Fruit fly (Drosophila melanogaster) whole organism, embryonic: ENCODE measurements around the gene lectin-28C.
A peak's percentile ranks its signal among the peaks of the same experiment; 100 is the strongest.

Experiments used
- CG11504 ChIP-seq: fragments of 200-800 bp; sonication (Bioruptor generic); optimal IDR thresholded peaks from 3 replicates; lab custom pipeline; 2019; ENCODE audit warnings: missing biosample characterization, mild to moderate bottlenecking, missing genetic modification characterization, moderate library complexity
- CG12659 ChIP-seq: fragments of 200-800 bp; sonication (Bioruptor generic); optimal IDR thresholded peaks from 3 replicates; lab custom pipeline; 2017; ENCODE audit warnings: mild to moderate bottlenecking, missing biosample characterization, missing genetic modification reagents, missing genetic modification characterization
- CG18599 ChIP-seq: fragments of 200-800 bp; sonication (Bioruptor generic); optimal IDR thresholded peaks from 3 replicates; lab custom pipeline; 2017; ENCODE audit warnings: missing biosample characterization, missing genetic modification characterization, mild to moderate bottlenecking, moderate library complexity, missing genetic modification reagents
- CG2116 ChIP-seq: fragments of 200-800 bp; sonication (Bioruptor generic); optimal IDR thresholded peaks from 3 replicates; lab custom pipeline; 2018; ENCODE audit warnings: missing biosample characterization, mild to moderate bottlenecking, missing genetic modification characterization
- CG34376 ChIP-seq: fragments of 200-800 bp; sonication (Bioruptor generic); optimal IDR thresholded peaks from 2 replicates; lab custom pipeline; 2018; ENCODE audit warnings: missing biosample characterization, mild to moderate bottlenecking, missing genetic modification characterization
- CG3995 ChIP-seq: fragments of 200-800 bp; sonication (Bioruptor generic); optimal IDR thresholded peaks from 3 replicates; lab custom pipeline; 2016; ENCODE audit warnings: missing biosample characterization, missing genetic modification characterization
- CG4404 ChIP-seq: fragments of 200-800 bp; sonication (Bioruptor generic); IDR thresholded peaks from 2 replicates; pipeline ENCODE4 v1.3.6; 2022; ENCODE audit warnings: missing biosample characterization, missing genetic modification characterization
- CG8765 ChIP-seq: fragments of 200-800 bp; sonication (Bioruptor generic); IDR thresholded peaks from 2 replicates; pipeline ENCODE4 v1.3.6; 2022; ENCODE audit warnings: missing biosample characterization, missing genetic modification characterization
- D19A ChIP-seq: fragments of 200-800 bp; optimal IDR thresholded peaks from 3 replicates; lab custom pipeline; 2019; ENCODE audit warnings: missing biosample characterization, mild to moderate bottlenecking, missing genetic modification characterization, moderate library complexity
- Drgx ChIP-seq: fragments of 200-800 bp; sonication (Bioruptor generic); IDR thresholded peaks from 2 replicates; pipeline ENCODE4 v1.3.6; 2022; ENCODE audit warnings: missing biosample characterization, missing genetic modification characterization
- Ets65A ChIP-seq: fragments of 200-800 bp; sonication (Bioruptor generic); peaks from one replicate; lab custom pipeline; 2016; ENCODE audit warnings: missing biosample characterization, missing genetic modification characterization
- Fer3 ChIP-seq: fragments of 200-800 bp; sonication (Bioruptor generic); optimal IDR thresholded peaks from 2 replicates; lab custom pipeline; 2018; ENCODE audit warnings: missing biosample characterization, mild to moderate bottlenecking, missing genetic modification characterization, moderate library complexity
- Lpt ChIP-seq: fragments of >200 bp; optimal IDR thresholded peaks from 2 replicates; lab custom pipeline; 2018; ENCODE audit warnings: missing biosample characterization, missing genetic modification characterization
- NC2β ChIP-seq: fragments of 200-800 bp; sonication (Bioruptor generic); optimal IDR thresholded peaks from 2 replicates; lab custom pipeline; 2016; ENCODE audit warnings: missing biosample characterization, missing genetic modification characterization
- NK7.1 ChIP-seq: fragments of 200-800 bp; sonication (Bioruptor generic); optimal IDR thresholded peaks from 3 replicates; lab custom pipeline; 2016; ENCODE audit warnings: missing biosample characterization, missing genetic modification characterization
- Ravus ChIP-seq: fragments of 200-800 bp; sonication (Bioruptor generic); IDR thresholded peaks from 2 replicates; pipeline ENCODE4 v1.3.6; 2022; ENCODE audit warnings: missing biosample characterization, missing genetic modification characterization
- Rx ChIP-seq: fragments of 200-800 bp; sonication (Bioruptor generic); IDR thresholded peaks from 2 replicates; pipeline ENCODE4 v1.3.6; 2022; ENCODE audit warnings: missing biosample characterization, missing genetic modification characterization
- Sox102F ChIP-seq: fragments of 200-800 bp; sonication (Bioruptor generic); optimal IDR thresholded peaks from 2 replicates; lab custom pipeline; 2018; ENCODE audit warnings: missing biosample characterization, mild to moderate bottlenecking, missing genetic modification characterization, moderate library complexity
- ase ChIP-seq: fragments of 200-800 bp; sonication (Bioruptor generic); IDR thresholded peaks from 3 replicates; pipeline ENCODE4 v1.3.6; 2022; ENCODE audit warnings: missing biosample characterization, missing genetic modification characterization
- bsh ChIP-seq, 2 experiments: fragments of 200-800 bp; sonication (Bioruptor generic); optimal IDR thresholded peaks; 2 replicates each; lab custom pipeline; 2017 to 2018; ENCODE audit warnings: mild to moderate bottlenecking in 2 of 2, missing biosample characterization in 2 of 2, missing genetic modification characterization in 2 of 2, moderate library complexity in 1 of 2
- ci ChIP-seq: fragments of 200-800 bp; sonication (Bioruptor generic); IDR thresholded peaks from 3 replicates; pipeline ENCODE4 v1.3.6; 2022; ENCODE audit warnings: missing biosample characterization, missing genetic modification characterization
- danr ChIP-seq: fragments of 200-800 bp; sonication (Bioruptor generic); IDR thresholded peaks from 2 replicates; pipeline ENCODE4 v1.3.6; 2022; ENCODE audit warnings: missing biosample characterization, missing genetic modification characterization
- dmrt99B ChIP-seq: fragments of 200-800 bp; sonication (Bioruptor generic); optimal IDR thresholded peaks from 2 replicates; lab custom pipeline; 2018; ENCODE audit warnings: missing biosample characterization, mild to moderate bottlenecking, missing genetic modification characterization, moderate library complexity
- fd64A ChIP-seq: fragments of 200-800 bp; sonication (Bioruptor generic); optimal IDR thresholded peaks from 3 replicates; lab custom pipeline; 2018; ENCODE audit warnings: missing biosample characterization, mild to moderate bottlenecking, missing genetic modification characterization
- fd96Cb ChIP-seq: fragments of 200-800 bp; sonication (Bioruptor generic); optimal IDR thresholded peaks from 2 replicates; lab custom pipeline; 2018; ENCODE audit warnings: missing biosample characterization, mild to moderate bottlenecking, missing genetic modification characterization, moderate library complexity
- gem ChIP-seq: fragments of 200-800 bp; sonication (Bioruptor generic); optimal IDR thresholded peaks from 2 replicates; lab custom pipeline; 2019; ENCODE audit warnings: missing biosample characterization, mild to moderate bottlenecking, missing genetic modification characterization, moderate library complexity
- gsb-n ChIP-seq: fragments of 200-800 bp; sonication (Bioruptor generic); optimal IDR thresholded peaks from 3 replicates; lab custom pipeline; 2018; ENCODE audit warnings: missing biosample characterization, mild to moderate bottlenecking, missing genetic modification characterization
- ham ChIP-seq: fragments of 200-800 bp; sonication (Bioruptor generic); IDR thresholded peaks from 2 replicates; pipeline ENCODE4 v1.3.6; 2022; ENCODE audit warnings: missing biosample characterization, missing genetic modification characterization
- lbe ChIP-seq: fragments of 200-800 bp; sonication (Bioruptor generic); optimal IDR thresholded peaks from 2 replicates; lab custom pipeline; 2016; ENCODE audit warnings: missing biosample characterization, mild to moderate bottlenecking, missing genetic modification characterization
- nom ChIP-seq: fragments of 200-800 bp; sonication (Bioruptor generic); optimal IDR thresholded peaks from 2 replicates; lab custom pipeline; 2017; ENCODE audit warnings: missing biosample characterization, missing genetic modification characterization, mild to moderate bottlenecking, moderate library complexity, missing genetic modification reagents
- pb ChIP-seq: fragments of 200-800 bp; sonication (Bioruptor generic); optimal IDR thresholded peaks from 3 replicates; lab custom pipeline; 2016; ENCODE audit warnings: missing biosample characterization, missing genetic modification characterization
- pho ChIP-seq: fragments of 200-800 bp; sonication (Bioruptor generic); optimal IDR thresholded peaks from 2 replicates; lab custom pipeline; 2016; ENCODE audit warnings: missing biosample characterization, missing genetic modification characterization
- prd ChIP-seq, 3 experiments: fragments of >200 bp in 2 of 3; fragments of 200-800 bp in 1 of 3; sonication (Bioruptor generic) in 1 of 3; optimal IDR thresholded peaks in 2 of 3; IDR thresholded peaks in 1 of 3; 2 replicates in 2 of 3; 3 replicates in 1 of 3; pipeline versions ENCODE4 v1.3.6 to Lab custom; 2017 to 2022; ENCODE audit warnings: missing biosample characterization in 1 of 3, missing genetic modification characterization in 1 of 3
- scrt ChIP-seq: fragments of 200-800 bp; sonication (Bioruptor generic); optimal IDR thresholded peaks from 2 replicates; lab custom pipeline; 2018; ENCODE audit warnings: missing biosample characterization, mild to moderate bottlenecking, missing genetic modification characterization, moderate library complexity
- sens ChIP-seq: fragments of 200-800 bp; sonication (Bioruptor generic); peaks from one replicate; lab custom pipeline; 2016; ENCODE audit warnings: missing biosample characterization, missing genetic modification characterization
- stc ChIP-seq: fragments of 200-800 bp; sonication (Bioruptor generic); IDR thresholded peaks from 2 replicates; pipeline ENCODE4 v1.3.6; 2022; ENCODE audit warnings: missing biosample characterization, missing genetic modification characterization
- zen ChIP-seq: fragments of 200-800 bp; sonication (Bioruptor generic); optimal IDR thresholded peaks from 3 replicates; lab custom pipeline; 2018; ENCODE audit warnings: missing biosample characterization, mild to moderate bottlenecking, missing genetic modification characterization, moderate library complexity

lectin-28C gene

DNA sequence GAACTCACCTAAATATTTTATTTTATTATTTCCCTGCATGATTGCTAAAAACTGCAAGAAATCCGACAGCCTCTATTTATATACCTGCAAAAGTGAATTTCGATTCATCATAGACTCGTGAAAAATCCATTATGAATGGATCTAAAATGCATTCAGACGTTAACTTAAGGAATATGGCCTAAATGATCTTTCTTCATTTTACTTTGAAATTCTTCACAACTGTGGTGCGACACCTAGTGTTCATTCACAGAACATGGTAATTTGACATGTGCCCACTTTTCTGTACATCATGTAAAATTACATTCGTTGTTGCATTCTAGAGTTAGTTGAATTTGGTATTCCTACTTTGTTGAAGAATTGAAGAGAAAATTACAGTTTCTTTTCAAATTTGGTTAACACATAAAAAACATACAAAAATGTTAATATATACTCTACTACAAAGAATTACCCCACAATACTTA lies 33.8 kb downstream of the lectin-28C start, which contains the start of gene Spn28Db (continued):
- no peak for TF ChIP-seq CG18599
- no peak for TF ChIP-seq Fer3 (tag; lab: Kevin White, UChicago)
- no peak for TF ChIP-seq Ravus (GFP tag; lab: Robert Waterston, UW)
- TF ChIP-seq CG8765: no peak
- TF ChIP-seq CG12659 (GFP tag; lab: Kevin White, UChicago): no peak
- TF ChIP-seq pho: peak; percentile 33
- peak; percentile 65 for TF ChIP-seq zen
- no peak for TF ChIP-seq scrt

DNA sequence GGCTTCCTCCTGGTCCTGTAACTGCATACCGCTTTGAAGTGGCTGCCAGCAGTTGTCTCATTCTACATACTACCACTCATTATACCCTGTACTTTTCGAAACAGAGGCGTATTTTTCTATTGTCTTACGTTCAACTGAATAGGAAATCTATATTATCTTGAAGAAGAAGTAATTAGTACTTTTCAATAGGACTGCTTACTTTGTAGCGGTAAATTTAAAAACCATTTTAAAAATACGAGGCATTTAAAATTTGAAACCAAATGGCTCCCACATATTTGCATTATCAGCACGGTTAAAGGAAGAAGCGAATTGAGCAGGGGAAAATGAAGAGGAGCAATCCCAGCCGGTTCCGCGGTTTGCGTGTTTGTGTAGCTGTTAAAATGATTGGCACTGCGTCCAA lies 40.4 kb downstream of the lectin-28C start:
- TF ChIP-seq Drgx (GFP tag; lab: Robert Waterston, UW): peak; percentile 44; the same call in 1 of the 2 replicates
- no peak for TF ChIP-seq CG4404 (GFP tag; lab: Robert Waterston, UW)

DNA sequence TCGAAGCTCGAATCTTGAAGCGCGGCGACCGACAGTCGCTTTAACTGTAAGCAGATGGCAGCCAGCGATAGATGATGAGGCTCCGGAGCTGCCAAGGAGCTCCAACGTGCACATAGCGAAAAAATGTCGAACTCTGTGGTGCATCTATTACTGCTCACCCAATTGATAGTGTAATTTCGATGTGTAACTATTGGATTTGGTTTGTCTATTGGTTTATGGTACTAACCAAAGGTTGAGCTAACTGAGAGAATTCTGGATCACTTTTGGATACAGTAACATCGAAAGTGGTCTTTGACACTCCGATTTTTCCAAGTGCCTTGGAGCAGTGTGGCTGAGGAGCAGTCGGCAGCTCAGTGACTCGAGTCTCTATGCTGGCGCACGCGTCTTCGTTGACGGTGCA lies 41.7 kb downstream of the lectin-28C start:
- TF ChIP-seq bsh (GFP tag; optimal IDR thresholded peaks at IDR 0.05; lab: Kevin White, UChicago) (peak in 1 of 2 experiments; percentile 72), NK7.1 (GFP tag; lab: Kevin White, UChicago) (no peak), nom (GFP tag; lab: Kevin White, UChicago) (peak; percentile 56), Ets65A (GFP tag; lab: Kevin White, UChicago) (peak; percentile 64), Drgx (GFP tag; lab: Robert Waterston, UW) (peak; percentile 82), CG2116 (GFP tag; lab: Kevin White, UChicago) (no peak)

DNA sequence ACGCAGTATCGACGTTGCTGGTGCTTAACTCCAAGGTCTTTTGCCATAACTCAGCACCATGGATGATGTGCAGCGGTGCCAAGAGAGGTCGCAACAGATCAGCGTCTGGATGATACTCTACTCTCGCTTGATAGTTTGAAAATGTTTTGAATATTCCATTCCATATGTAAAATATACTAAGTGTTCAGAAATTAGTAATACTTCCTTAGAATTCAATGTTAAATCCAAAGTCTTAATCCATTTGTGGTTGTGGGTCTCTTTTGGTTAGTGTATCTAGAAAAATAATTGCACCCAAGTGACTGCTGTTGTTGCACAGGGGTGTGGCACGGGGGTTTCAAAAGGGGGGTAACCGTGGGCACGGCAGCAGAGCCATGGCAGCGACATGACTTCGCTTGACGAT lies 42.2 kb downstream of the lectin-28C start:
- peak; percentile 63 for TF ChIP-seq Drgx (GFP tag; lab: Robert Waterston, UW)
- TF ChIP-seq ham (GFP tag; lab: Robert Waterston, UW): no peak

DNA sequence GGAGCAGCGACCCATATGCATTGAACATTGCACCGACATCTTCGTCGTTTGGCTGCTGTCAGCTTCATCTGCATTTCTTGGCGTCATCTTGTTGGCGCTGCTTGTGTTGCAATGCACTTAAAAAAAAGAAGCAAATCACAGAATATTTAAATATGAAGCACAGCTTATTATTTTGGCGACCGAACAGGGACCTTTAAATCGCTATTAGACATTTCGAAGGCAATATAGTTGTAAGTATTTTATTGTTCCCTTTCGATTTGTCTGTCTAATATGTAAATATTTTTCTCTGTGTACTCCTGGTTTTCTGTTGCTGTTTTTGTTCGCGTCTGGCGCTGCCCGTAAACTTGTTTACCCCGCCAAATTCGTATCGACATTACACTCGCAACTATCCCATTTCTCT lies 43.1 kb downstream of the lectin-28C start:
- TF ChIP-seq ase (GFP tag; lab: Robert Waterston, UW) (0 out of 3 replicates have a peak, but pooled peaks have one; percentile 30), CG11504 (tag; lab: Kevin White, UChicago) (peak; percentile 29), Rx (GFP tag; lab: Robert Waterston, UW) (0 out of 2 replicates have a peak, but pooled peaks have one; percentile 5), lbe (GFP tag; lab: Kevin White, UChicago) (peak; percentile 63), NC2β (GFP tag; lab: Kevin White, UChicago) (no peak), fd96Cb (peak; percentile 44), stc (GFP tag; lab: Robert Waterston, UW) (no peak), bsh (GFP tag; optimal IDR thresholded peaks at IDR 0.05; lab: Kevin White, UChicago) (peak in 1 of 2 experiments; percentile 93), Drgx (GFP tag; lab: Robert Waterston, UW) (peak; percentile 88), nom (GFP tag; lab: Kevin White, UChicago) (peak; percentile 94), gem (tag; lab: Kevin White, UChicago) (peak; percentile 13), dmrt99B (tag; lab: Kevin White, UChicago) (peak; percentile 48), D19A (tag; lab: Kevin White, UChicago) (no peak), danr (GFP tag; lab: Robert Waterston, UW) (no peak), pb (GFP tag; lab: Kevin White, UChicago) (no peak), sens (GFP tag; lab: Kevin White, UChicago) (peak; percentile 70), prd (optimal IDR thresholded peaks at IDR 0.05; lab: Kevin White, UChicago) (no peak), prd (GFP tag; IDR thresholded peaks at IDR 0.05; lab: Robert Waterston, UW) (peak; percentile 12; the same call in 1 of the 3 replicates), fd64A (GFP tag; lab: Kevin White, UChicago) (no peak), ci (GFP tag; lab: Robert Waterston, UW) (0 out of 3 replicates have a peak, but pooled peaks have one; percentile 23), CG3995 (no peak), Sox102F (GFP tag; lab: Kevin White, UChicago) (peak; percentile 30), gsb-n (tag; lab: Kevin White, UChicago) (no peak), CG34376 (GFP tag; lab: Kevin White, UChicago) (no peak), Lpt (GFP tag; lab: Kevin White, UChicago) (no peak)
